Fruit fly (Drosophila melanogaster): Measurements from ENCODE around the gene odd.

Gene odd

DNA sequence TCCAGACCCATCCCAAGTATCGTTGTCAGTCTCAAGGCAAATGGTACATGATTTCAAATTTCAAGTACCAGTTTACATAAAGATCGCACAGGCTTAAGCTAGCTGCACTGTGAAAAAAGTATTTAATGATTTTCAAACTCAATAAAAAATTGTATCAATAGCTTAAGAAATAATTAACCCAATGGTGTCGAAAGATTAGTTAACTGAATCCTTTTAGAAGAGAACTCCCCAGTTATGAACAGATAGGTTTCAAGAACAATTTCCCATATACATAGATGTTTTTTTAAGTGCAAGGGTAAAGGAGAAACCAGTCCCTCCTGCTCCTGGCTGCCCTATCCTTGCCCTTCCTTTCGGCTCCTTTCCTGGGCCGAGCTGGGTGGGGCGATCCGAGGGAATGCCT is 23.9 kb downstream of the odd start (continued):
- TF ChIP-seq ss (GFP tag; optimal IDR thresholded peaks at IDR 0.05) (peak; percentile 63 to 75), Eip93F (GFP tag; optimal IDR thresholded peaks at IDR 0.05) (no peak), CG3032 (tag; optimal IDR thresholded peaks at IDR 0.05) (peak; percentile 70), CG6792 (GFP tag; optimal IDR thresholded peaks at IDR 0.05) (peak; percentile 56), CG8319 (GFP tag; optimal IDR thresholded peaks at IDR 0.05) (no peak), fkh (GFP tag; optimal IDR thresholded peaks at IDR 0.05) (no peak), Hr4 (GFP tag; optimal IDR thresholded peaks at IDR 0.05) (no peak), acj6 (GFP tag; optimal IDR thresholded peaks at IDR 0.05) (peak; percentile 37), Met (GFP tag; optimal IDR thresholded peaks at IDR 0.05) (peak; percentile 20), CG11294 (GFP tag; IDR thresholded peaks at IDR 0.05) (no peak), OdsH (GFP tag; optimal IDR thresholded peaks at IDR 0.05) (peak; percentile 59), Hr39 (GFP tag; optimal IDR thresholded peaks at IDR 0.05) (peak; percentile 17), Lpt (GFP tag; optimal IDR thresholded peaks at IDR 0.05) (no peak), CG15336 (GFP tag; IDR thresholded peaks at IDR 0.05) (no peak), spab (GFP tag; optimal IDR thresholded peaks at IDR 0.05) (peak; percentile 61), CG3919 (GFP tag; optimal IDR thresholded peaks at IDR 0.05) (peak; percentile 77), CG34406 (GFP tag; optimal IDR thresholded peaks at IDR 0.05) (peak; percentile 36), CG11762 (GFP tag; optimal IDR thresholded peaks at IDR 0.05; ENCODE audit: insufficient read depth) (no peak), pdm3 (GFP tag; optimal IDR thresholded peaks at IDR 0.05) (peak; percentile 58), eg (GFP tag; IDR thresholded peaks at IDR 0.05) (no peak), Sox15 (GFP tag; optimal IDR thresholded peaks at IDR 0.05) (peak; percentile 18), CG6854 (GFP tag; optimal IDR thresholded peaks at IDR 0.05) (no peak), vri (GFP tag; optimal IDR thresholded peaks at IDR 0.05) (no peak), CG11902 (GFP tag; optimal IDR thresholded peaks at IDR 0.05) (no peak), Sox14 (GFP tag; optimal IDR thresholded peaks at IDR 0.05) (peak; percentile 64), CG4318 (GFP tag; optimal IDR thresholded peaks at IDR 0.05) (no peak), CG7368 (GFP tag; optimal IDR thresholded peaks at IDR 0.05) (peak; percentile 23), dac (GFP tag; optimal IDR thresholded peaks at IDR 0.05) (no peak), Gug (GFP tag; IDR thresholded peaks at IDR 0.05) (no peak), CG8632 (GFP tag; optimal IDR thresholded peaks at IDR 0.05) (peak; percentile 38)

DNA sequence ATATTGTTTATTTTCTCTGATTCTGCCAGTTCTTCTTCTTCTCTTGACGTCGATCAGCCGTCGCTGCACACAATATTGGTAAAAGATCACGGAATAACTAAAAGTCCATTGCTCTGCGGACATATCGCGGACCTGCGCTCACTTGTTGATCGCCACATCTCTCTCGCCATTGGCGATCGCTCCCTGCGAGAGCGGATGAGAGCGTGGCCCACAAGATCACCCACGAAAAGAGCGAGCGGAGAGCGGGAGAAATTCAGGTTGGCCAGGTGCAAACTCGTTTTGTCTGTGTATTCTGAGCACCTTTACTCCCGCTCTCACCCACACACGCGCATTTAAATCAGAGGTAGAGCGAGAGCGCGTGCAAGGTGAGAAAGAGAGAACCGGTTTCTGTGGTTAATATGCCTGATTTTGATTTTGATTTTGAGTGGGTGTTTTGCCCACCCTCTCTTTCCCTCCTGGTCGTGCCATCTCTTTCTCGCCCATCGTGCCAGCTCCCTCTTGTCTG is 25.8 kb downstream of the odd start, which contains the start of gene sob:
Gene sob (minus strand): TSS at position 102 of the 505 bp plus-strand sequence.
- TF ChIP-seq OdsH (GFP tag; optimal IDR thresholded peaks at IDR 0.05): no peak
- no peak for TF ChIP-seq achi (GFP tag; optimal IDR thresholded peaks at IDR 0.05)
- TF ChIP-seq CG4318 (GFP tag; optimal IDR thresholded peaks at IDR 0.05): no peak
- no peak for TF ChIP-seq CG34406 (GFP tag; optimal IDR thresholded peaks at IDR 0.05)
- no peak for TF ChIP-seq CG8632 (GFP tag; optimal IDR thresholded peaks at IDR 0.05)
- TF ChIP-seq net (GFP tag; optimal IDR thresholded peaks at IDR 0.05): peak; percentile 31
- TF ChIP-seq Sox102F (GFP tag; optimal IDR thresholded peaks at IDR 0.05): peak; percentile 60
- no peak for TF ChIP-seq Hr39 (GFP tag; optimal IDR thresholded peaks at IDR 0.05)
- TF ChIP-seq CG6854 (GFP tag; optimal IDR thresholded peaks at IDR 0.05): peak; percentile 71
- TF ChIP-seq Ets21C (GFP tag; optimal IDR thresholded peaks at IDR 0.05): no peak
- TF ChIP-seq CG6163 (GFP tag; IDR thresholded peaks at IDR 0.05): peak; percentile 61; the same call in 2 of the 3 replicates
- peak; percentile 26 for TF ChIP-seq CG9139 (GFP tag; optimal IDR thresholded peaks at IDR 0.05)
- TF ChIP-seq CG10631 (GFP tag; optimal IDR thresholded peaks at IDR 0.05): no peak
- TF ChIP-seq Met (GFP tag; optimal IDR thresholded peaks at IDR 0.05): no peak
- TF ChIP-seq dac (GFP tag; optimal IDR thresholded peaks at IDR 0.05): no peak
- no peak for TF ChIP-seq fd59A (GFP tag; optimal IDR thresholded peaks at IDR 0.05)
- TF ChIP-seq CG3032 (tag; optimal IDR thresholded peaks at IDR 0.05): no peak
- TF ChIP-seq CG15336 (GFP tag; IDR thresholded peaks at IDR 0.05): peak; percentile 59; the same call in 1 of the 2 replicates
- peak; percentile 71; the same call in 2 of the 3 replicates for TF ChIP-seq CG8119 (GFP tag; IDR thresholded peaks at IDR 0.05)
- TF ChIP-seq Ets96B (tag; optimal IDR thresholded peaks at IDR 0.05): peak; percentile 19
- no peak for TF ChIP-seq CG32006 (GFP tag; optimal IDR thresholded peaks at IDR 0.05)
- TF ChIP-seq ss (GFP tag; optimal IDR thresholded peaks at IDR 0.05): peak; percentile 59 to 70
- TF ChIP-seq CG6808 (GFP tag; optimal IDR thresholded peaks at IDR 0.05): peak; percentile 49
- no peak for TF ChIP-seq cyc (GFP tag; optimal IDR thresholded peaks at IDR 0.05)
- peak; percentile 70 for TF ChIP-seq svp (GFP tag)
- TF ChIP-seq Hr38 (GFP tag; optimal IDR thresholded peaks at IDR 0.05): no peak
- no peak for TF ChIP-seq Smox (GFP tag; optimal IDR thresholded peaks at IDR 0.05)
- TF ChIP-seq CG11902 (GFP tag; optimal IDR thresholded peaks at IDR 0.05): no peak
- TF ChIP-seq Eip93F (GFP tag; optimal IDR thresholded peaks at IDR 0.05): no peak
- no peak for TF ChIP-seq acj6 (GFP tag; optimal IDR thresholded peaks at IDR 0.05)
- no peak for TF ChIP-seq CG7368 (GFP tag; optimal IDR thresholded peaks at IDR 0.05)
- no peak for TF ChIP-seq Gug (GFP tag; IDR thresholded peaks at IDR 0.05)
- no peak for TF ChIP-seq spab (GFP tag; optimal IDR thresholded peaks at IDR 0.05)
- TF ChIP-seq Blimp-1 (GFP tag; optimal IDR thresholded peaks at IDR 0.05): no peak
- TF ChIP-seq CG8319 (GFP tag; optimal IDR thresholded peaks at IDR 0.05): no peak
- peak; percentile 0 for TF ChIP-seq Eip75B (GFP tag; optimal IDR thresholded peaks at IDR 0.05)
